Fruit fly (Drosophila melanogaster) whole organism, embryonic: ENCODE data around the gene CG13081.

Source experiments
- Atf-2 ChIP-seq: fragments of 200-800 bp; sonication (Bioruptor generic); optimal IDR thresholded peaks from 2 replicates; lab custom pipeline; 2016; ENCODE audit warnings: missing biosample characterization, missing genetic modification characterization
- CG11456 ChIP-seq: fragments of 200-800 bp; sonication (Bioruptor generic); IDR thresholded peaks from 3 replicates; pipeline ENCODE4 v1.3.6; 2022; ENCODE audit warnings: missing biosample characterization, missing genetic modification characterization
- CG14667 ChIP-seq: fragments of 200-800 bp; sonication (Bioruptor generic); IDR thresholded peaks from 2 replicates; pipeline ENCODE4 v1.3.6; 2022; ENCODE audit warnings: missing biosample characterization, missing genetic modification characterization
- CG1602 ChIP-seq: fragments of 200-800 bp; sonication (Bioruptor generic); optimal IDR thresholded peaks from 3 replicates; lab custom pipeline; 2016; ENCODE audit warnings: missing biosample characterization, missing genetic modification characterization
- CG17328 ChIP-seq: fragments of 200-800 bp; sonication (Bioruptor generic); IDR thresholded peaks from 2 replicates; pipeline ENCODE4 v1.3.6; 2022; ENCODE audit warnings: missing biosample characterization, missing genetic modification characterization
- CG2678 ChIP-seq: fragments of 200-800 bp; sonication (Bioruptor generic); optimal IDR thresholded peaks from 3 replicates; lab custom pipeline; 2019; ENCODE audit warnings: missing biosample characterization, mild to moderate bottlenecking, missing genetic modification characterization, moderate library complexity
- CG2712 ChIP-seq: fragments of 200-800 bp; optimal IDR thresholded peaks from 3 replicates; lab custom pipeline; 2019; ENCODE audit warnings: missing biosample characterization, mild to moderate bottlenecking, missing genetic modification characterization, moderate library complexity
- CG30020 ChIP-seq: fragments of 200-800 bp; optimal IDR thresholded peaks from 2 replicates; lab custom pipeline; 2019; ENCODE audit warnings: missing biosample characterization, mild to moderate bottlenecking, missing genetic modification characterization, moderate library complexity
- CG4404 ChIP-seq: fragments of 200-800 bp; sonication (Bioruptor generic); IDR thresholded peaks from 2 replicates; pipeline ENCODE4 v1.3.6; 2022; ENCODE audit warnings: missing biosample characterization, missing genetic modification characterization
- CG4424 ChIP-seq: fragments of 200-800 bp; sonication (Bioruptor generic); optimal IDR thresholded peaks from 3 replicates; lab custom pipeline; 2016; ENCODE audit warnings: missing biosample characterization, missing genetic modification characterization
- CG8281 ChIP-seq: fragments of 200-800 bp; sonication (Bioruptor generic); optimal IDR thresholded peaks from 2 replicates; lab custom pipeline; 2018; ENCODE audit warnings: missing biosample characterization, mild to moderate bottlenecking, missing genetic modification characterization, moderate library complexity
- CG9932 ChIP-seq: fragments of 200-800 bp; sonication (Bioruptor generic); IDR thresholded peaks from 2 replicates; pipeline ENCODE4 v1.3.6; 2022; ENCODE audit warnings: missing biosample characterization, missing genetic modification characterization
- D19A ChIP-seq: fragments of 200-800 bp; optimal IDR thresholded peaks from 3 replicates; lab custom pipeline; 2019; ENCODE audit warnings: missing biosample characterization, mild to moderate bottlenecking, missing genetic modification characterization, moderate library complexity
- Deaf1 ChIP-seq: fragments of 200-800 bp; optimal IDR thresholded peaks from 3 replicates; lab custom pipeline; 2019; ENCODE audit warnings: missing biosample characterization, mild to moderate bottlenecking, missing genetic modification characterization, moderate library complexity
- Doc3 ChIP-seq: fragments of 200-800 bp; sonication (Bioruptor generic); IDR thresholded peaks from 3 replicates; pipeline ENCODE4 v1.3.6; 2022; ENCODE audit warnings: missing biosample characterization, missing genetic modification characterization; ENCODE audit not compliant: partially characterized antibody
- HHEX ChIP-seq: fragments of 200-800 bp; sonication (Bioruptor generic); optimal IDR thresholded peaks from 3 replicates; lab custom pipeline; 2017; ENCODE audit warnings: missing biosample characterization, mild to moderate bottlenecking, missing genetic modification characterization, missing genetic modification reagents
- Hr3 ChIP-seq: fragments of 200-800 bp; sonication (Bioruptor generic); optimal IDR thresholded peaks from 3 replicates; lab custom pipeline; 2016; ENCODE audit warnings: missing biosample characterization, missing genetic modification characterization
- Jarid2 ChIP-seq: fragments of 200-800 bp; sonication (Bioruptor generic); optimal IDR thresholded peaks from 3 replicates; lab custom pipeline; 2017; ENCODE audit warnings: mild to moderate bottlenecking, missing biosample characterization, missing genetic modification reagents, missing genetic modification characterization
- MTF-1 ChIP-seq: fragments of 200-800 bp; sonication (Bioruptor generic); optimal IDR thresholded peaks from 2 replicates; lab custom pipeline; 2018; ENCODE audit warnings: missing biosample characterization, mild to moderate bottlenecking, missing genetic modification characterization, borderline replicate concordance
- Nf-YB ChIP-seq: fragments of 200-800 bp; sonication (Bioruptor generic); optimal IDR thresholded peaks from 3 replicates; lab custom pipeline; 2019; ENCODE audit warnings: missing biosample characterization, mild to moderate bottlenecking, missing genetic modification characterization, moderate library complexity
- Optix ChIP-seq: fragments of 200-800 bp; sonication (Bioruptor generic); IDR thresholded peaks from 3 replicates; pipeline ENCODE4 v1.3.6; 2022; ENCODE audit warnings: missing biosample characterization, missing genetic modification characterization
- Ptx1 ChIP-seq: fragments of 200-800 bp; sonication (Bioruptor generic); IDR thresholded peaks from 2 replicates; pipeline ENCODE4 v1.3.6; 2022; ENCODE audit warnings: missing biosample characterization, missing genetic modification characterization
- Sox102F ChIP-seq: fragments of 200-800 bp; sonication (Bioruptor generic); optimal IDR thresholded peaks from 2 replicates; lab custom pipeline; 2018; ENCODE audit warnings: missing biosample characterization, mild to moderate bottlenecking, missing genetic modification characterization, moderate library complexity
- Vsx1 ChIP-seq: fragments of 200-800 bp; sonication (Bioruptor generic); optimal IDR thresholded peaks from 2 replicates; lab custom pipeline; 2017; ENCODE audit warnings: missing biosample characterization, mild to moderate bottlenecking, missing genetic modification characterization, missing genetic modification reagents
- ab ChIP-seq: fragments of 200-800 bp; sonication (Bioruptor generic); optimal IDR thresholded peaks from 2 replicates; lab custom pipeline; 2016; ENCODE audit warnings: missing biosample characterization, missing genetic modification characterization
- bbx ChIP-seq: fragments of 200-800 bp; sonication (Bioruptor generic); IDR thresholded peaks from 2 replicates; pipeline ENCODE4 v1.3.6; 2022; ENCODE audit warnings: missing biosample characterization, missing genetic modification characterization; ENCODE audit not compliant: partially characterized antibody
- chinmo ChIP-seq: fragments of 200-800 bp; sonication (Bioruptor generic); IDR thresholded peaks from 4 replicates; pipeline ENCODE4 v1.3.6; 2022; ENCODE audit warnings: missing biosample characterization, missing genetic modification characterization; ENCODE audit not compliant: partially characterized antibody
- dmrt99B ChIP-seq: fragments of 200-800 bp; sonication (Bioruptor generic); optimal IDR thresholded peaks from 2 replicates; lab custom pipeline; 2018; ENCODE audit warnings: missing biosample characterization, mild to moderate bottlenecking, missing genetic modification characterization, moderate library complexity
- ewg ChIP-seq: fragments of 200-800 bp; sonication (Bioruptor generic); optimal IDR thresholded peaks from 3 replicates; lab custom pipeline; 2017; ENCODE audit warnings: mild to moderate bottlenecking, missing biosample characterization, missing genetic modification reagents, missing genetic modification characterization
- exex ChIP-seq: fragments of 200-800 bp; sonication (Bioruptor generic); optimal IDR thresholded peaks from 4 replicates; lab custom pipeline; 2018; ENCODE audit warnings: missing biosample characterization, mild to moderate bottlenecking, missing genetic modification characterization, moderate library complexity
- fd64A ChIP-seq: fragments of 200-800 bp; sonication (Bioruptor generic); optimal IDR thresholded peaks from 3 replicates; lab custom pipeline; 2018; ENCODE audit warnings: missing biosample characterization, mild to moderate bottlenecking, missing genetic modification characterization
- klu ChIP-seq: fragments of 200-800 bp; sonication (Bioruptor generic); IDR thresholded peaks from 2 replicates; pipeline ENCODE4 v1.3.6; 2022; ENCODE audit warnings: missing biosample characterization, missing genetic modification characterization
- kni ChIP-seq: fragments of 200-800 bp; sonication (Bioruptor generic); optimal IDR thresholded peaks from 3 replicates; lab custom pipeline; 2017; ENCODE audit warnings: mild to moderate bottlenecking, missing biosample characterization, missing genetic modification reagents, missing genetic modification characterization
- lbe ChIP-seq: fragments of 200-800 bp; sonication (Bioruptor generic); optimal IDR thresholded peaks from 2 replicates; lab custom pipeline; 2016; ENCODE audit warnings: missing biosample characterization, mild to moderate bottlenecking, missing genetic modification characterization
- lilli ChIP-seq: fragments of 200-800 bp; sonication (Bioruptor generic); optimal IDR thresholded peaks from 3 replicates; lab custom pipeline; 2016; ENCODE audit warnings: missing biosample characterization, missing genetic modification characterization
- lola ChIP-seq, 3 experiments: fragments of >200 bp in 2 of 3; fragments of 200-800 bp in 1 of 3; sonication (Bioruptor generic) in 1 of 3; optimal IDR thresholded peaks; 2 replicates each; lab custom pipeline; 2017 to 2019; ENCODE audit warnings: missing biosample characterization in 3 of 3, missing genetic modification characterization in 3 of 3, mild to moderate bottlenecking in 1 of 3, moderate library complexity in 1 of 3
- lov ChIP-seq, 2 experiments: fragments of 200-800 bp in 1 of 2; fragments of >200 bp in 1 of 2; sonication (Bioruptor generic) in 1 of 2; IDR thresholded peaks in 1 of 2; optimal IDR thresholded peaks in 1 of 2; 2 replicates in 1 of 2; 3 replicates in 1 of 2; pipeline versions ENCODE4 v1.3.6 to Lab custom; 2017 to 2022; ENCODE audit warnings: missing biosample characterization in 1 of 2, missing genetic modification characterization in 1 of 2
- nmo ChIP-seq: fragments of 200-800 bp; sonication (Bioruptor generic); optimal IDR thresholded peaks from 2 replicates; lab custom pipeline; 2018; ENCODE audit warnings: missing biosample characterization, mild to moderate bottlenecking, missing genetic modification characterization, moderate library complexity
- onecut ChIP-seq: fragments of 200-800 bp; sonication (Bioruptor generic); IDR thresholded peaks from 2 replicates; pipeline ENCODE4 v1.3.6; 2022; ENCODE audit warnings: missing biosample characterization, missing genetic modification characterization
- row ChIP-seq: fragments of 200-800 bp; sonication (Bioruptor generic); IDR thresholded peaks from 3 replicates; pipeline ENCODE4 v1.3.6; 2022; ENCODE audit warnings: missing biosample characterization, missing genetic modification characterization
- schlank ChIP-seq: fragments of 200-800 bp; sonication (Bioruptor generic); optimal IDR thresholded peaks from 2 replicates; lab custom pipeline; 2018; ENCODE audit warnings: missing biosample characterization, mild to moderate bottlenecking, missing genetic modification characterization
- sim ChIP-seq: fragments of 200-800 bp; sonication (Bioruptor generic); IDR thresholded peaks from 2 replicates; pipeline ENCODE4 v1.3.6; 2022; ENCODE audit warnings: missing biosample characterization, missing genetic modification characterization
- sisA ChIP-seq: fragments of 200-800 bp; sonication (Bioruptor generic); IDR thresholded peaks from 2 replicates; pipeline ENCODE4 v1.3.6; 2022; ENCODE audit warnings: missing biosample characterization, missing genetic modification characterization
- tgo ChIP-seq: fragments of 200-800 bp; sonication (Bioruptor generic); IDR thresholded peaks from 3 replicates; pipeline ENCODE4 v1.3.6; 2022; ENCODE audit warnings: missing biosample characterization, missing genetic modification characterization
- tin ChIP-seq: fragments of 200-800 bp; sonication (Bioruptor generic); optimal IDR thresholded peaks from 3 replicates; lab custom pipeline; 2016; ENCODE audit warnings: missing biosample characterization, missing genetic modification characterization
- trem ChIP-seq: fragments of 200-800 bp; optimal IDR thresholded peaks from 3 replicates; lab custom pipeline; 2019; ENCODE audit warnings: missing biosample characterization, mild to moderate bottlenecking, missing genetic modification characterization, moderate library complexity
- vfl ChIP-seq: fragments of 200-800 bp; sonication (Bioruptor generic); optimal IDR thresholded peaks from 2 replicates; lab custom pipeline; 2016; ENCODE audit warnings: missing biosample characterization, missing genetic modification characterization

The CG13081 gene

DNA sequence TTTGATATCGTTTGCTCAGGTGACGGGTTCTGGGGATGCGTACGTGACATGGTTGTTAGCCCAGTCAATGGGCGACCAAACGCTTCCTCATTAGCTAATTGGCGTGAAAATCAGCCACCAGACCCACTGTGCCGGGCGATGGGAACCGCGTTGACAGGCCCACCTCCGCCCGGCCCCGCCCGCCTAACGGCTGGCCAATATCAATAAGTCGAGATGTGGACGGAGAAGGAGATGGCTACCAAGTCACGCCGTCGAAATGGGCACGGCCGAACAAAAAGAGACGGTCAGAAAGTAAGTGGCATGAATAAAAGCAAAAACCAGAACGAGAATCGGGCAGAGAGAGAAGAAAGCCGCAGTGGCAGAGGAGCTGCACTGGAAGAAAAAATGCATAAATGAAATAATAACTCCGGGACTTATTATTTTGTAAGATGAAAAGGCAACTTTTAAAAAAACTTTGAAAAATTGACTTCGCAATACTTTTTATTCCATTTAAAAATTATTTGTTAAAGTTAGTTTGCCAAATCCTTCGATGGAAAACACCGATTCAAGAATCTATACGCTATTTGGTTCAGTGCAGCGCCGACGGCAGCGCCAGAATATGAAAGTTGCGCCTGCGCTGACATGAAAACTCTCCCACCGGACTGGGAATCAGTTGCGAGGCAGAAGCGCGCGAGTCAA, 2.5 kb upstream of the CG13081 start, which contains the start of gene CG13082 (continued):
- no peak for TF ChIP-seq schlank
- no peak for TF ChIP-seq chinmo (GFP tag; lab: Robert Waterston, UW)
- peak in 1 of 3 experiments; percentile 80 for TF ChIP-seq lola (GFP tag; optimal IDR thresholded peaks at IDR 0.05; lab: Kevin White, UChicago)
- TF ChIP-seq tgo (GFP tag; lab: Robert Waterston, UW): peak; percentile 35; the same call in 1 of the 3 replicates
- TF ChIP-seq Vsx1: peak; percentile 34
- TF ChIP-seq fd64A (GFP tag; lab: Kevin White, UChicago): no peak
- TF ChIP-seq CG30020 (tag; lab: Kevin White, UChicago): peak; percentile 12
- no peak for TF ChIP-seq exex (tag; lab: Kevin White, UChicago)
- peak; percentile 42 for TF ChIP-seq Sox102F (GFP tag; lab: Kevin White, UChicago)
- no peak for TF ChIP-seq Doc3
- peak; percentile 75 for TF ChIP-seq CG4424 (GFP tag; lab: Kevin White, UChicago)
- peak; percentile 66 for TF ChIP-seq CG2678 (tag; lab: Kevin White, UChicago)
- TF ChIP-seq CG2712: peak; percentile 83
- TF ChIP-seq tin (GFP tag; lab: Kevin White, UChicago): peak; percentile 52
- TF ChIP-seq dmrt99B: peak; percentile 54
- no peak for TF ChIP-seq CG8281 (tag; lab: Kevin White, UChicago)
- peak; percentile 62 for TF ChIP-seq D19A
- no peak for TF ChIP-seq CG9932 (GFP tag; lab: Robert Waterston, UW)
- no peak for TF ChIP-seq CG11456
- peak; percentile 26 for TF ChIP-seq Hr3 (GFP tag; lab: Kevin White, UChicago)
- TF ChIP-seq CG1602 (GFP tag; lab: Kevin White, UChicago): peak; percentile 24
- no peak; the same call in 1 of the 2 replicates for TF ChIP-seq Ptx1 (GFP tag; lab: Robert Waterston, UW)
- no peak for TF ChIP-seq vfl (GFP tag; lab: Kevin White, UChicago)
- TF ChIP-seq bbx (GFP tag; lab: Robert Waterston, UW): no peak
- peak; percentile 42; the same call in 1 of the 2 replicates for TF ChIP-seq sisA (GFP tag; lab: Robert Waterston, UW)
- peak; percentile 73 for TF ChIP-seq kni (GFP tag; lab: Kevin White, UChicago)
- TF ChIP-seq onecut: peak; percentile 13; the same call in 1 of the 2 replicates
- TF ChIP-seq ewg: peak; percentile 52
- peak; percentile 24; the same call in 1 of the 3 replicates for TF ChIP-seq Optix
- TF ChIP-seq lbe (GFP tag; lab: Kevin White, UChicago): peak; percentile 62
- TF ChIP-seq MTF-1: no peak
- TF ChIP-seq CG17328 (GFP tag; lab: Robert Waterston, UW): peak; percentile 45
- peak; percentile 24 for TF ChIP-seq Nf-YB
- no peak for TF ChIP-seq HHEX (GFP tag; lab: Kevin White, UChicago)
- peak; percentile 29 for TF ChIP-seq lilli
- no peak for TF ChIP-seq ab (GFP tag; lab: Kevin White, UChicago)
- TF ChIP-seq lov (optimal IDR thresholded peaks at IDR 0.05; lab: Kevin White, UChicago): no peak
- no peak for TF ChIP-seq lov (GFP tag; IDR thresholded peaks at IDR 0.05; lab: Robert Waterston, UW)
- peak; percentile 61 for TF ChIP-seq row (GFP tag; lab: Robert Waterston, UW)
- no peak for TF ChIP-seq CG14667
- TF ChIP-seq CG4404 (GFP tag; lab: Robert Waterston, UW): no peak
- TF ChIP-seq Jarid2 (GFP tag; lab: Kevin White, UChicago): peak; percentile 20
- peak; percentile 56 for TF ChIP-seq trem (tag; lab: Kevin White, UChicago)
- TF ChIP-seq Atf-2 (GFP tag; lab: Kevin White, UChicago): peak; percentile 41
- peak; percentile 4; the same call in 1 of the 2 replicates for TF ChIP-seq sim (GFP tag; lab: Robert Waterston, UW)
- no peak for TF ChIP-seq klu (GFP tag; lab: Robert Waterston, UW)
- TF ChIP-seq Deaf1: no peak
- peak; percentile 78 for TF ChIP-seq nmo (GFP tag; lab: Kevin White, UChicago)
